Fruit fly (Drosophila melanogaster) whole organism, embryonic: ENCODE measurements around the gene CG15773.

ENCODE experiments used
- Adf1 ChIP-seq: fragments of 200-800 bp; sonication (Bioruptor generic); IDR thresholded peaks from 2 replicates; pipeline ENCODE4 v1.3.6; 2022; ENCODE audit warnings: missing biosample characterization, missing genetic modification characterization
- CG10366 ChIP-seq: fragments of 200-800 bp; sonication (Bioruptor generic); IDR thresholded peaks from 2 replicates; pipeline ENCODE4 v1.3.6; 2022; ENCODE audit warnings: missing biosample characterization, missing genetic modification characterization
- CG10462 ChIP-seq: fragments of 200-800 bp; sonication (Bioruptor generic); optimal IDR thresholded peaks from 2 replicates; lab custom pipeline; 2016; ENCODE audit warnings: missing biosample characterization, missing genetic modification characterization
- CG10979 ChIP-seq: fragments of 200-800 bp; sonication (Bioruptor generic); optimal IDR thresholded peaks from 2 replicates; lab custom pipeline; 2018; ENCODE audit warnings: missing biosample characterization, mild to moderate bottlenecking, missing genetic modification characterization, moderate library complexity
- CG11695 ChIP-seq: fragments of 200-800 bp; sonication (Bioruptor generic); IDR thresholded peaks from 3 replicates; pipeline ENCODE4 v1.3.6; 2022; ENCODE audit warnings: missing biosample characterization, missing genetic modification characterization
- CG12391 ChIP-seq: fragments of 200-800 bp; sonication (Bioruptor generic); optimal IDR thresholded peaks from 3 replicates; lab custom pipeline; 2018; ENCODE audit warnings: missing biosample characterization, mild to moderate bottlenecking, missing genetic modification characterization, moderate library complexity
- CG14441 ChIP-seq: fragments of 200-800 bp; sonication (Bioruptor generic); IDR thresholded peaks from 2 replicates; pipeline ENCODE4 v1.3.6; 2022; ENCODE audit warnings: missing biosample characterization, missing genetic modification characterization
- CG1529 ChIP-seq: fragments of 200-800 bp; sonication (Bioruptor generic); optimal IDR thresholded peaks from 3 replicates; lab custom pipeline; 2018; ENCODE audit warnings: missing biosample characterization, missing genetic modification characterization
- CG15479 ChIP-seq: fragments of 200-800 bp; sonication (Bioruptor generic); optimal IDR thresholded peaks from 3 replicates; lab custom pipeline; 2019; ENCODE audit warnings: missing biosample characterization, mild to moderate bottlenecking, missing genetic modification characterization, moderate library complexity
- CG15514 ChIP-seq: fragments of 200-800 bp; sonication (Bioruptor generic); optimal IDR thresholded peaks from 3 replicates; lab custom pipeline; 2017; ENCODE audit warnings: missing biosample characterization, missing genetic modification characterization, mild to moderate bottlenecking, moderate library complexity, missing genetic modification reagents
- CG1792 ChIP-seq: fragments of 200-800 bp; sonication (Bioruptor generic); optimal IDR thresholded peaks from 2 replicates; lab custom pipeline; 2016; ENCODE audit warnings: missing biosample characterization, missing genetic modification characterization
- CG18011 ChIP-seq: fragments of 200-800 bp; sonication (Bioruptor generic); optimal IDR thresholded peaks from 2 replicates; lab custom pipeline; 2017; ENCODE audit warnings: missing biosample characterization, missing genetic modification characterization, mild to moderate bottlenecking, moderate library complexity, missing genotype
- CG30403 ChIP-seq: fragments of 200-800 bp; sonication (Bioruptor generic); optimal IDR thresholded peaks from 3 replicates; lab custom pipeline; 2016; ENCODE audit warnings: missing biosample characterization, missing genetic modification characterization
- CG3847 ChIP-seq: fragments of 200-800 bp; sonication (Bioruptor generic); IDR thresholded peaks from 2 replicates; pipeline ENCODE4 v1.3.6; 2022; ENCODE audit warnings: missing biosample characterization, missing genetic modification characterization
- CG4854 ChIP-seq: fragments of 200-800 bp; sonication (Bioruptor generic); optimal IDR thresholded peaks from 2 replicates; lab custom pipeline; 2016; ENCODE audit warnings: missing biosample characterization, missing genetic modification characterization, inconsistent platforms
- CG5245 ChIP-seq: fragments of 200-800 bp; sonication (Bioruptor generic); optimal IDR thresholded peaks from 3 replicates; lab custom pipeline; 2016; ENCODE audit warnings: missing biosample characterization, missing genetic modification characterization
- CG6254 ChIP-seq: fragments of 200-800 bp; sonication (Bioruptor generic); optimal IDR thresholded peaks from 3 replicates; lab custom pipeline; 2017; ENCODE audit warnings: mild to moderate bottlenecking, missing biosample characterization, missing genetic modification reagents, missing genetic modification characterization
- CG7372 ChIP-seq: fragments of 200-800 bp; sonication (Bioruptor generic); IDR thresholded peaks from 2 replicates; pipeline ENCODE4 v1.3.6; 2022; ENCODE audit warnings: missing biosample characterization, missing genetic modification characterization
- CG8478 ChIP-seq: fragments of >200 bp; optimal IDR thresholded peaks from 2 replicates; lab custom pipeline; 2018
- Dad ChIP-seq: fragments of 200-800 bp; sonication (Bioruptor generic); optimal IDR thresholded peaks from 3 replicates; lab custom pipeline; 2016; ENCODE audit warnings: missing biosample characterization, missing genetic modification characterization
- Deaf1 ChIP-seq: fragments of 200-800 bp; optimal IDR thresholded peaks from 3 replicates; lab custom pipeline; 2019; ENCODE audit warnings: missing biosample characterization, mild to moderate bottlenecking, missing genetic modification characterization, moderate library complexity
- E2f1 ChIP-seq: fragments of 200-800 bp; sonication (Bioruptor generic); IDR thresholded peaks from 2 replicates; pipeline ENCODE4 v1.3.6; 2022; ENCODE audit warnings: missing biosample characterization, missing genetic modification characterization
- E2f2 ChIP-seq: fragments of 200-800 bp; sonication (Bioruptor generic); IDR thresholded peaks from 2 replicates; pipeline ENCODE4 v1.3.6; 2022; ENCODE audit warnings: missing biosample characterization, missing genetic modification characterization
- Ets97D ChIP-seq: fragments of 200-800 bp; sonication (Bioruptor generic); optimal IDR thresholded peaks from 3 replicates; lab custom pipeline; 2016; ENCODE audit warnings: missing biosample characterization, missing genetic modification characterization
- Hsf ChIP-seq: fragments of 200-800 bp; sonication (Bioruptor generic); optimal IDR thresholded peaks from 3 replicates; lab custom pipeline; 2016; ENCODE audit warnings: missing biosample characterization, missing genetic modification characterization
- MESR4 ChIP-seq: fragments of 200-800 bp; sonication (Bioruptor generic); optimal IDR thresholded peaks from 2 replicates; lab custom pipeline; 2018; ENCODE audit warnings: missing biosample characterization, mild to moderate bottlenecking, missing genetic modification characterization, moderate library complexity
- Meics ChIP-seq: fragments of 200-800 bp; sonication (Bioruptor generic); optimal IDR thresholded peaks from 2 replicates; lab custom pipeline; 2017; ENCODE audit warnings: missing biosample characterization, mild to moderate bottlenecking, missing genetic modification characterization
- Neu2 ChIP-seq: fragments of 200-800 bp; sonication (Bioruptor generic); optimal IDR thresholded peaks from 3 replicates; lab custom pipeline; 2016; ENCODE audit warnings: missing biosample characterization, missing genetic modification characterization, borderline replicate concordance
- Pdp1 ChIP-seq, 2 experiments: fragments of 200-800 bp; sonication (Bioruptor generic); optimal IDR thresholded peaks; 3 replicates each; lab custom pipeline; 2016; ENCODE audit warnings: missing biosample characterization in 2 of 2, missing genetic modification characterization in 2 of 2, mild to moderate bottlenecking in 1 of 2, moderate library complexity in 1 of 2
- Xrp1 ChIP-seq: fragments of 200-800 bp; sonication (Bioruptor generic); IDR thresholded peaks from 2 replicates; pipeline ENCODE4 v1.3.6; 2022; ENCODE audit warnings: missing biosample characterization, missing genetic modification characterization
- bowl ChIP-seq: fragments of 200-800 bp; sonication (Bioruptor generic); IDR thresholded peaks from 2 replicates; pipeline ENCODE4 v1.3.6; 2022; ENCODE audit warnings: missing biosample characterization, missing genetic modification characterization
- cas ChIP-seq: fragments of 200-800 bp; sonication (Bioruptor generic); IDR thresholded peaks from 2 replicates; pipeline ENCODE4 v1.3.6; 2022; ENCODE audit warnings: missing biosample characterization, missing genetic modification characterization
- cato ChIP-seq: fragments of 200-800 bp; sonication (Bioruptor generic); optimal IDR thresholded peaks from 2 replicates; lab custom pipeline; 2016; ENCODE audit warnings: missing biosample characterization, missing genetic modification characterization, borderline replicate concordance
- cg ChIP-seq: fragments of 200-800 bp; sonication (Bioruptor generic); optimal IDR thresholded peaks from 3 replicates; lab custom pipeline; 2019; ENCODE audit warnings: missing biosample characterization, mild to moderate bottlenecking, missing genetic modification characterization, moderate library complexity
- dati ChIP-seq: fragments of 200-800 bp; sonication (Bioruptor generic); IDR thresholded peaks from 2 replicates; pipeline ENCODE4 v1.3.6; 2022; ENCODE audit warnings: missing biosample characterization, missing genetic modification characterization
- dimm ChIP-seq: fragments of 200-800 bp; sonication (Bioruptor generic); IDR thresholded peaks from 2 replicates; pipeline ENCODE4 v1.3.6; 2022; ENCODE audit warnings: missing biosample characterization, missing genetic modification characterization
- dmrt11E ChIP-seq: fragments of 200-800 bp; sonication (Bioruptor generic); optimal IDR thresholded peaks from 3 replicates; lab custom pipeline; 2018; ENCODE audit warnings: missing biosample characterization, mild to moderate bottlenecking, missing genetic modification characterization, moderate library complexity
- emc ChIP-seq: fragments of 200-800 bp; sonication (Bioruptor generic); optimal IDR thresholded peaks from 2 replicates; lab custom pipeline; 2016; ENCODE audit warnings: missing biosample characterization, missing genetic modification characterization
- ems ChIP-seq: fragments of 200-800 bp; sonication (Bioruptor generic); optimal IDR thresholded peaks from 3 replicates; lab custom pipeline; 2016; ENCODE audit warnings: missing biosample characterization, missing genetic modification characterization
- en ChIP-seq: fragments of 200-800 bp; sonication (Bioruptor generic); optimal IDR thresholded peaks from 2 replicates; lab custom pipeline; 2016; ENCODE audit warnings: missing biosample characterization, missing genetic modification characterization
- fd102C ChIP-seq: fragments of 200-800 bp; sonication (Bioruptor generic); optimal IDR thresholded peaks from 2 replicates; lab custom pipeline; 2018; ENCODE audit warnings: missing biosample characterization, mild to moderate bottlenecking, missing genetic modification characterization, moderate library complexity
- grau ChIP-seq: fragments of 200-800 bp; optimal IDR thresholded peaks from 3 replicates; lab custom pipeline; 2019; ENCODE audit warnings: missing biosample characterization, mild to moderate bottlenecking, missing genetic modification characterization, moderate library complexity
- gro ChIP-seq: fragments of 200-800 bp; sonication (Bioruptor generic); optimal IDR thresholded peaks from 2 replicates; lab custom pipeline; 2016; ENCODE audit warnings: missing biosample characterization, missing genetic modification characterization
- gt ChIP-seq: fragments of 200-800 bp; sonication (Bioruptor generic); IDR thresholded peaks from 2 replicates; pipeline ENCODE4 v1.3.6; 2022; ENCODE audit warnings: missing biosample characterization, missing genetic modification characterization
- oc ChIP-seq: fragments of 200-800 bp; sonication (Bioruptor generic); optimal IDR thresholded peaks from 2 replicates; lab custom pipeline; 2018; ENCODE audit warnings: missing biosample characterization, mild to moderate bottlenecking, missing genetic modification characterization, moderate library complexity
- pros ChIP-seq: fragments of 200-800 bp; sonication (Bioruptor generic); optimal IDR thresholded peaks from 3 replicates; lab custom pipeline; 2019; ENCODE audit warnings: missing biosample characterization, mild to moderate bottlenecking, missing genetic modification characterization, moderate library complexity
- sna ChIP-seq: fragments of 200-800 bp; sonication (Bioruptor generic); IDR thresholded peaks from 2 replicates; pipeline ENCODE4 v1.3.6; 2022; ENCODE audit warnings: missing biosample characterization, missing genetic modification characterization; ENCODE audit not compliant: partially characterized antibody
- sob ChIP-seq: fragments of 200-800 bp; sonication (Bioruptor generic); IDR thresholded peaks from 2 replicates; pipeline ENCODE4 v1.3.6; 2022; ENCODE audit warnings: missing biosample characterization, missing genetic modification characterization
- tx ChIP-seq: fragments of 200-800 bp; sonication (Bioruptor generic); optimal IDR thresholded peaks from 2 replicates; lab custom pipeline; 2016; ENCODE audit warnings: missing biosample characterization, missing genetic modification characterization
- zfh1 ChIP-seq: fragments of 200-800 bp; sonication (Bioruptor generic); IDR thresholded peaks from 3 replicates; pipeline ENCODE4 v1.3.6; 2022; ENCODE audit warnings: missing biosample characterization, missing genetic modification characterization

CG15773 gene

DNA sequence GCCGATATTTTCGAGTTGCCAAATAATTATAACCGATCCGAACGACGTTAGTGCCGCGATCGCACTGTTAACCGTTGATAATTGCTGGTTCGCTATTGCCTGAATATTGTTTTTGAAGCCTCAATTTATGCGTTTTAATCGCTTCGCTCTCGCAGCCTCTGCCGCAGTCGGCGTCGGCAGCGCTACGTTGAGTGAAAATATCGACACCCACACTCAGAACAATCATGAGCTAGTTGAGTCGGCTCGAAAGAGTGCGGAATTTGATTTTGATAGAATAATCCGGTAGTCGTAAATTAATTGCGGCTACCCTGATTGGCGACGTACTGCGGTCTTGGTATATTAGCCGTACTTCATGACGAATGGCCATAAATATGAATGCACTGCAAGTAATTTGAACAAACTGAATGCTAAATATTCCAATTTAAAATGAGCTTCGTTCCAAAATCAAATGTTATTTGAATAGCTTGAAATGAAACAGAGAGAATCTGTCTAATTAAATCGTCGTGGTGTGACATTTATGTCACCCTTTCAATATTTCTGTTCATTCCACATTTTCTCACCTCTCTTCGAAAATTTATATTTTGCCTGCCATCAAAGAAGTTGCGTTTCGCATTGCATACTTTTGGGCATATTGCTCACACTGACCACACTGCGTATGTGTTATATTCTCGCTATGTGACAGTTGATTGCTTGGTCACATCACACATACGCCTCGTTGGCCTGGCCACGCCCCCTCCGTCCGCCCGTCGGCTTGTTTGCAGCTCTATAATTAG, 16.9 kb upstream of the CG15773 start (continued):
- TF ChIP-seq gro (GFP tag; lab: Kevin White, UChicago) (no peak), CG11695 (GFP tag; lab: Robert Waterston, UW) (0 out of 3 replicates have a peak, but pooled peaks have one; percentile 9), gt (GFP tag; lab: Robert Waterston, UW) (no peak), CG8478 (no peak), fd102C (GFP tag; lab: Kevin White, UChicago) (no peak), E2f2 (0 out of 2 replicates have a peak, but pooled peaks have one; percentile 22), emc (GFP tag; lab: Kevin White, UChicago) (no peak), Meics (GFP tag; lab: Kevin White, UChicago) (peak; percentile 4), CG7372 (peak; percentile 98), CG12391 (no peak), Adf1 (GFP tag; lab: Robert Waterston, UW) (peak; percentile 82), CG10462 (no peak), dmrt11E (tag; lab: Kevin White, UChicago) (no peak), CG5245 (GFP tag; lab: Kevin White, UChicago) (no peak), CG1529 (GFP tag; lab: Kevin White, UChicago) (no peak), Hsf (GFP tag; lab: Kevin White, UChicago) (no peak), CG18011 (no peak), pros (GFP tag; lab: Kevin White, UChicago) (no peak), zfh1 (no peak), cas (GFP tag; lab: Robert Waterston, UW) (no peak), oc (tag; lab: Kevin White, UChicago) (no peak), tx (GFP tag; lab: Kevin White, UChicago) (no peak), ems (no peak), cg (GFP tag; lab: Kevin White, UChicago) (peak; percentile 11), bowl (GFP tag; lab: Robert Waterston, UW) (no peak), CG14441 (GFP tag; lab: Robert Waterston, UW) (no peak), MESR4 (GFP tag; lab: Kevin White, UChicago) (no peak), E2f1 (GFP tag; lab: Robert Waterston, UW) (0 out of 2 replicates have a peak, but pooled peaks have one; percentile 14), CG15514 (no peak), sob (GFP tag; lab: Robert Waterston, UW) (no peak), CG6254 (no peak), en (GFP tag; lab: Kevin White, UChicago) (no peak), CG15479 (GFP tag; lab: Kevin White, UChicago) (no peak), Neu2 (GFP tag; lab: Kevin White, UChicago) (no peak), CG4854 (no peak), CG30403 (GFP tag; lab: Kevin White, UChicago) (no peak), CG10366 (GFP tag; lab: Robert Waterston, UW) (no peak), CG1792 (GFP tag; lab: Kevin White, UChicago) (no peak), cato (GFP tag; lab: Kevin White, UChicago) (no peak), Xrp1 (GFP tag; lab: Robert Waterston, UW) (peak; percentile 19; the same call in 1 of the 2 replicates), CG10979 (tag; lab: Kevin White, UChicago) (peak; percentile 50), Dad (GFP tag; lab: Kevin White, UChicago) (no peak), dimm (GFP tag; lab: Robert Waterston, UW) (no peak), CG3847 (0 out of 2 replicates have a peak, but pooled peaks have one; percentile 7), Ets97D (GFP tag; lab: Kevin White, UChicago) (no peak), dati (GFP tag; lab: Robert Waterston, UW) (no peak), Deaf1 (tag; lab: Kevin White, UChicago) (peak; percentile 3), grau (tag; lab: Kevin White, UChicago) (no peak), sna (no peak), Pdp1 (GFP tag; optimal IDR thresholded peaks at IDR 0.05; lab: Kevin White, UChicago) (peak in 1 of 2 experiments; percentile 18)
